Fruit fly (Drosophila melanogaster) whole organism, wandering third instar larva: ENCODE data around the gene wls.

Source experiments
- OdsH ChIP-seq: fragments of 200-800 bp; sonication (Bioruptor generic); optimal IDR thresholded peaks from 2 replicates; lab custom pipeline; 2016; ENCODE audit warnings: missing biosample characterization, mild to moderate bottlenecking, missing genetic modification characterization
- dsf ChIP-seq: sonication (Bioruptor generic); optimal IDR thresholded peaks from 2 replicates; lab custom pipeline; 2016; ENCODE audit warnings: missing biosample characterization, missing genetic modification characterization, borderline replicate concordance
- h ChIP-seq: fragments of 200-800 bp; sonication (Bioruptor generic); optimal IDR thresholded peaks from 3 replicates; lab custom pipeline; 2016; ENCODE audit warnings: missing biosample characterization, mild to moderate bottlenecking, missing genetic modification characterization
- jim ChIP-seq: fragments of 175-275, 200-325 bp; sonication (Bioruptor generic); optimal IDR thresholded peaks from 2 replicates; lab custom pipeline; 2016; ENCODE audit warnings: missing biosample characterization, mild to moderate bottlenecking, missing genetic modification characterization

- TF ChIP-seq dsf (no peak), h (GFP tag; lab: Kevin White, UChicago) (no peak), OdsH (GFP tag; lab: Kevin White, UChicago) (no peak), jim (no peak)
Observed at dm6 chr3L:11196860-11197259, 27.4 kb upstream of the wls start.
